Fruit fly (Drosophila melanogaster) whole organism, wandering third instar larva: ENCODE measurements around the gene CG18586.
A peak's percentile ranks its signal among the peaks of the same experiment; 100 is the strongest.

Experiments used
- Abd-B ChIP-seq: fragments of >200 bp; optimal IDR thresholded peaks from 2 replicates; lab custom pipeline; 2017; ENCODE audit warnings: missing biosample characterization, missing genetic modification characterization
- CG32264 ChIP-seq: fragments of 200-800 bp; sonication (Bioruptor generic); optimal IDR thresholded peaks from 2 replicates; lab custom pipeline; 2016; ENCODE audit warnings: missing biosample characterization, missing genetic modification characterization
- CG9705 ChIP-seq: fragments of 200-800 bp; sonication (Bioruptor generic); optimal IDR thresholded peaks from 2 replicates; lab custom pipeline; 2018; ENCODE audit warnings: missing biosample characterization, mild to moderate bottlenecking, missing genetic modification characterization
- CrebA ChIP-seq: fragments of 200-800 bp; sonication (Bioruptor generic); optimal IDR thresholded peaks from 2 replicates; lab custom pipeline; 2016; ENCODE audit warnings: missing biosample characterization, mild to moderate bottlenecking, missing genetic modification characterization, borderline replicate concordance
- Dfd ChIP-seq: fragments of >200 bp; optimal IDR thresholded peaks from 2 replicates; lab custom pipeline; 2017; ENCODE audit warnings: missing biosample characterization, missing genetic modification characterization
- Dif ChIP-seq: fragments of 200-275, 200-300 bp; sonication (Bioruptor generic); optimal IDR thresholded peaks from 2 replicates; lab custom pipeline; 2018; ENCODE audit warnings: missing biosample characterization, missing genetic modification characterization; ENCODE audit not compliant: partially characterized antibody
- GATAd ChIP-seq: sonication (Bioruptor generic); optimal IDR thresholded peaks from 2 replicates; lab custom pipeline; 2016; ENCODE audit warnings: missing biosample characterization, missing genetic modification characterization
- HLH106 ChIP-seq: fragments of 200-800 bp; optimal IDR thresholded peaks from 3 replicates; lab custom pipeline; 2019; ENCODE audit warnings: missing biosample characterization, mild to moderate bottlenecking, missing genetic modification characterization, moderate library complexity
- Hnf4 ChIP-seq: fragments of 200-800 bp; sonication (Bioruptor generic); optimal IDR thresholded peaks from 2 replicates; lab custom pipeline; 2016; ENCODE audit warnings: missing biosample characterization, mild to moderate bottlenecking, missing genetic modification characterization
- Hr78 ChIP-seq: fragments of >200 bp; optimal IDR thresholded peaks from 2 replicates; lab custom pipeline; 2017; ENCODE audit warnings: missing biosample characterization, missing genetic modification characterization
- Hr83 ChIP-seq: fragments of 200-300 bp; sonication (Bioruptor generic); optimal IDR thresholded peaks from 2 replicates; lab custom pipeline; 2016; ENCODE audit warnings: missing biosample characterization, mild to moderate bottlenecking, missing genetic modification characterization, moderate library complexity; ENCODE audit not compliant: poor library complexity, severe bottlenecking
- Jra ChIP-seq: sonication (Bioruptor generic); optimal IDR thresholded peaks from 2 replicates; lab custom pipeline; 2016; ENCODE audit warnings: missing biosample characterization, missing genetic modification characterization
- Mio ChIP-seq: sonication (Bioruptor generic); optimal IDR thresholded peaks from 2 replicates; lab custom pipeline; 2016; ENCODE audit warnings: missing biosample characterization, missing genetic modification characterization
- Myc ChIP-seq: fragments of >200 bp; optimal IDR thresholded peaks from 2 replicates; lab custom pipeline; 2017
- N ChIP-seq: fragments of >200 bp; optimal IDR thresholded peaks from 2 replicates; lab custom pipeline; 2018; ENCODE audit warnings: missing biosample characterization, missing external identifiers, missing genetic modification characterization
- OdsH ChIP-seq: fragments of 200-800 bp; sonication (Bioruptor generic); optimal IDR thresholded peaks from 2 replicates; lab custom pipeline; 2016; ENCODE audit warnings: missing biosample characterization, mild to moderate bottlenecking, missing genetic modification characterization
- Vsx2 ChIP-seq: fragments of 200-300, 225-300 bp; sonication (Bioruptor generic); optimal IDR thresholded peaks from 2 replicates; lab custom pipeline; 2018; ENCODE audit warnings: missing biosample characterization, missing genetic modification characterization; ENCODE audit not compliant: partially characterized antibody
- br ChIP-seq: fragments of 200-800 bp; sonication (Bioruptor generic); optimal IDR thresholded peaks from 2 replicates; lab custom pipeline; 2016; ENCODE audit warnings: missing biosample characterization, missing genetic modification characterization
- brk ChIP-seq: fragments of 200-800 bp; sonication (Bioruptor generic); optimal IDR thresholded peaks from 2 replicates; lab custom pipeline; 2016; ENCODE audit warnings: missing biosample characterization, mild to moderate bottlenecking, missing genetic modification characterization
- dl ChIP-seq, 2 experiments: fragments of 175-275, 200-275 bp in 1 of 2; fragments of 200-275 bp in 1 of 2; sonication (Bioruptor generic); optimal IDR thresholded peaks; lab custom pipeline; 2018; ENCODE audit warnings: mild to moderate bottlenecking in 2 of 2, missing biosample characterization in 2 of 2, missing genetic modification characterization in 2 of 2, moderate library complexity in 2 of 2; ENCODE audit not compliant: partially characterized antibody in 2 of 2, insufficient read depth in 1 of 2
- dmrt93B ChIP-seq: fragments of 200-800 bp; sonication (Bioruptor generic); optimal IDR thresholded peaks from 2 replicates; lab custom pipeline; 2018; ENCODE audit warnings: missing biosample characterization, mild to moderate bottlenecking, missing genetic modification characterization
- dsf ChIP-seq: sonication (Bioruptor generic); optimal IDR thresholded peaks from 2 replicates; lab custom pipeline; 2016; ENCODE audit warnings: missing biosample characterization, missing genetic modification characterization, borderline replicate concordance
- ey ChIP-seq: fragments of 200-800 bp; sonication (Bioruptor generic); optimal IDR thresholded peaks from 2 replicates; lab custom pipeline; 2016; ENCODE audit warnings: missing biosample characterization, missing genetic modification characterization
- foxo ChIP-seq, 2 experiments: fragments of 200-800 bp; sonication (Bioruptor generic); optimal IDR thresholded peaks; 2 replicates in 1 of 2; 3 replicates in 1 of 2; lab custom pipeline; 2016 to 2017; ENCODE audit warnings: missing biosample characterization in 2 of 2, missing genetic modification characterization in 2 of 2
- fru ChIP-seq: fragments of 200-800 bp; sonication (Bioruptor generic); optimal IDR thresholded peaks from 3 replicates; lab custom pipeline; 2016; ENCODE audit warnings: missing biosample characterization, mild to moderate bottlenecking, missing genetic modification characterization
- h ChIP-seq: fragments of 200-800 bp; sonication (Bioruptor generic); optimal IDR thresholded peaks from 3 replicates; lab custom pipeline; 2016; ENCODE audit warnings: missing biosample characterization, mild to moderate bottlenecking, missing genetic modification characterization
- lola ChIP-seq: fragments of >200 bp; optimal IDR thresholded peaks from 2 replicates; lab custom pipeline; 2017; ENCODE audit warnings: missing biosample characterization, missing genetic modification characterization
- pan ChIP-seq: fragments of >200 bp; optimal IDR thresholded peaks from 2 replicates; lab custom pipeline; 2017
- psq ChIP-seq: fragments of 200-800 bp; sonication (Bioruptor generic); optimal IDR thresholded peaks from 3 replicates; lab custom pipeline; 2017; ENCODE audit warnings: missing biosample characterization, mild to moderate bottlenecking, missing genetic modification characterization, moderate library complexity
- rgr ChIP-seq: fragments of 200-800 bp; sonication (Bioruptor generic); optimal IDR thresholded peaks from 3 replicates; lab custom pipeline; 2016; ENCODE audit warnings: missing biosample characterization, mild to moderate bottlenecking, missing genetic modification characterization
- sage ChIP-seq: fragments of 200-800 bp; sonication (Bioruptor generic); optimal IDR thresholded peaks from 2 replicates; lab custom pipeline; 2016; ENCODE audit warnings: missing biosample characterization, mild to moderate bottlenecking, missing genetic modification characterization
- sv ChIP-seq: fragments of 200-800 bp; sonication (Bioruptor generic); optimal IDR thresholded peaks from 3 replicates; lab custom pipeline; 2016; ENCODE audit warnings: missing biosample characterization, missing genetic modification characterization
- tai ChIP-seq: sonication (Bioruptor generic); optimal IDR thresholded peaks from 2 replicates; lab custom pipeline; 2016; ENCODE audit warnings: missing biosample characterization, missing genetic modification characterization
- usp ChIP-seq: fragments of >200 bp; optimal IDR thresholded peaks from 2 replicates; lab custom pipeline; 2017; ENCODE audit warnings: missing biosample characterization, missing genetic modification characterization
- woc ChIP-seq: sonication (Bioruptor generic); optimal IDR thresholded peaks from 2 replicates; lab custom pipeline; 2016; ENCODE audit warnings: missing biosample characterization, mild to moderate bottlenecking, missing genetic modification characterization

Gene CG18586

DNA sequence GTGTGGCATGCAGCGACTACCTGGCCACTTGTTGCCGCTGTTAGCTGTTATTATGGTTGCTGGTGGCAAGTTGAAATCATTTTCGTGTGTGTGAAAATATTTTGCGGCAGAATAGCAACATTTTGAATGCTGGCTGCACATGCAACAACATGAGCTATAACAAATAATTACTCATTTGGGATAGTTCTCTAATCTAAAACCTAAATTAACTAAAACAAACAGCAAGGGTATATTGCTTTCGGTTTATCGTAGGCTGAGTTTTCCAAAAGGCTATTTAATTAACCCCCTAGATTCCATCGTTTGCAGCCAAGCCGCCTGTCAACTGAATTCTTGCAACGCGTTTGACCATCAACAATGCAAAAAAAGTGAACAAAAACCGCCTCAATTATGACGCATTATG lies 38.3 kb upstream of the CG18586 start:
- TF ChIP-seq fru (GFP tag; lab: Kevin White, UChicago) (no peak), woc (GFP tag; lab: Kevin White, UChicago) (no peak), foxo (GFP tag; optimal IDR thresholded peaks at IDR 0.05; lab: Kevin White, UChicago) (no peak), dmrt93B (GFP tag; lab: Kevin White, UChicago) (no peak), dl (GFP tag; optimal IDR thresholded peaks at IDR 0.05; lab: Kevin White, UChicago; ENCODE audit: insufficient read depth in 1 of 2, partially characterized antibody in 2 of 2) (no peak), br (GFP tag; lab: Kevin White, UChicago) (no peak), ey (GFP tag; lab: Kevin White, UChicago) (no peak), CG9705 (GFP tag; lab: Kevin White, UChicago) (no peak), sv (no peak), CrebA (GFP tag; lab: Kevin White, UChicago) (no peak), Hr83 (GFP tag; lab: Kevin White, UChicago) (no peak), brk (GFP tag; lab: Kevin White, UChicago) (no peak), h (no peak)

DNA sequence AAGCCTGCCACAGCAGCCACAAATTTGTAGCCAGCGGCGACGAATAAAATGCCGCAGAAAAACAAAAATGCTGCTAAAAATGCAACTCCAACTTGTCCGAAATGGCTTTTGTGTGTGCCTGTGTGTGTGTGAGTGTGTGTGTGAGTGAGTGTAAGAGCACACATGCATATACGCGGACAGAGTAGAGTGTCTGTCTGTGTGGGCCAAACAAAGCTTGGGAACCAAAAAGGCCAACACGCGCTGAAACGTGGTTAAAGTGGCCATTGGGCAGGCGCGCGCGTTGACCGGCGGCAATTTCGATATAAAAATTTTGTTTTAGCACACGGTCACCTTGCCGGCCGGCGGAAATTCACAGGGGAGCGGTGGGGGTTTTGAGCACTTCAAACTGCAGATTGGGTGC lies 37.7 kb upstream of the CG18586 start:
- TF ChIP-seq ey (GFP tag; lab: Kevin White, UChicago) (no peak), dsf (GFP tag; lab: Kevin White, UChicago) (no peak), Hr78 (no peak), Dif (GFP tag; lab: Kevin White, UChicago) (no peak), Vsx2 (peak; percentile 9), Dfd (GFP tag; lab: Kevin White, UChicago) (peak; percentile 27), dmrt93B (GFP tag; lab: Kevin White, UChicago) (no peak), Hr83 (GFP tag; lab: Kevin White, UChicago) (no peak), CG32264 (no peak)

DNA sequence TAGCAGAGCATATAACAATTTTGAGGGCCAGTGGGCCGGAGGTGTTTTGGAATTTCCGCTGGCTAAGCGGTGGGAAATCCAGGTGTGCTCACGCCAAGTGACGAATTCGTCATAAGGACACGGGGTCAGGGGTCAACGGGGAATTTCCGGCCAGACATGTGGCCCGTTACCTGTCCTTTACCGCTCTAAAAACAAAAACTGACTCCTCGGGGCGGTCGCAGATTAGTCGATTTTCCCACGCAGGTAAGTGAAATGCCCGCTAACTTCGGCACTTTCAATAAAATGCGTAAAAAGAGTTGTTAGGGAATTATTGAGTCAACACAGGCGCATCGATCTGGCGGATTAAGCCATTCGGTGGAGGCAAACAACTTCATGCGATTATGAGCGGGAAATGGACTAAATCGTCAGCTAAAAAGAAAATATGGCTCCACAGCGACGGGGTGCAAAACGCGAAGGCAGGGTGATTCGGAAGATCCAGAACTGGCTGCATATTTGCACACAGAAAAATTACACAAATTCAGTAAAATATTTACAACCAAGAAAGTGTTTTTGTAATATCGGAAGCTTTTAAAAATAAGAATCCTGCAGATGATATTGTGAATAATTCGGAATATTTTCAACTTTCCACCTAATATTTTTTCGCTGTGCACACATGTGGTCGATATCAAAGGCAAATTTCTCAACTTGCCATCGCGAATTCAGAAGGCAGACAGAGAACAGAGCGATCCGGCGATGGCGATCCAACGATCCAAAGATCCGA lies 37.0 kb upstream of the CG18586 start:
- no peak for TF ChIP-seq dl (GFP tag; optimal IDR thresholded peaks at IDR 0.05; lab: Kevin White, UChicago; ENCODE audit: insufficient read depth in 1 of 2, partially characterized antibody in 2 of 2)
- no peak for TF ChIP-seq CG32264
- TF ChIP-seq tai (GFP tag; lab: Kevin White, UChicago): no peak
- TF ChIP-seq psq (GFP tag; lab: Kevin White, UChicago): peak; percentile 20
- peak; percentile 11 for TF ChIP-seq woc (GFP tag; lab: Kevin White, UChicago)
- TF ChIP-seq h: peak; percentile 46
- no peak for TF ChIP-seq brk (GFP tag; lab: Kevin White, UChicago)
- no peak for TF ChIP-seq pan (lab: Kevin White, UChicago)
- TF ChIP-seq fru (GFP tag; lab: Kevin White, UChicago): peak; percentile 35
- TF ChIP-seq Dfd (GFP tag; lab: Kevin White, UChicago): no peak
- no peak for TF ChIP-seq lola (GFP tag; lab: Kevin White, UChicago)
- peak; percentile 20 for TF ChIP-seq br (GFP tag; lab: Kevin White, UChicago)
- peak in 1 of 2 experiments; percentile 32 for TF ChIP-seq foxo (GFP tag; optimal IDR thresholded peaks at IDR 0.05; lab: Kevin White, UChicago)
- TF ChIP-seq Vsx2: no peak
- peak; percentile 33 for TF ChIP-seq ey (GFP tag; lab: Kevin White, UChicago)
- no peak for TF ChIP-seq CG9705 (GFP tag; lab: Kevin White, UChicago)
- TF ChIP-seq OdsH: peak; percentile 36
- TF ChIP-seq N (GFP tag; lab: Kevin White, UChicago): no peak
- peak; percentile 11 for TF ChIP-seq rgr
- TF ChIP-seq CrebA (GFP tag; lab: Kevin White, UChicago): no peak
- no peak for TF ChIP-seq sage (GFP tag; lab: Kevin White, UChicago)

DNA sequence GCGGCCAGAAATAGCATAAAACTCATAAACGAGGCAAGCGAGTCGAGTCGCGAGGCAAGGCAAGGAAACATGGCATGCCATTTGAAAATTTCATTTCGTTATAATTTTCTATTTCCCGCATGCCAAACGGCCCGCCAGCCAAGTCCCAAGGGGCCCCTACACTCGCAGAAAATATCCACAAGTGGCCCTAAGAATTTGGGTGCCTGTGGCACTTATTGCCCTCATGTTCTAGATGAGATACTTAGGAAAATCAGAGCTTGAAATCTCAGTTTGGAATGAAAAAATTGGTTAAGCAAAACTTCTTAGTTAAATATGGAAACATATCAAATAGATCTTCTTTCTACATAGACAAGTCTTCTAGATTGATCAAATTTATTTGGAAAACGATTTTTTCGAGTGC lies 34.8 kb upstream of the CG18586 start:
- TF ChIP-seq usp (GFP tag; lab: Kevin White, UChicago): no peak
- TF ChIP-seq sage (GFP tag; lab: Kevin White, UChicago): no peak
- TF ChIP-seq Mio: no peak
- TF ChIP-seq Jra (GFP tag; lab: Kevin White, UChicago): no peak
- TF ChIP-seq lola (GFP tag; lab: Kevin White, UChicago): no peak
- TF ChIP-seq dl (GFP tag; optimal IDR thresholded peaks at IDR 0.05; lab: Kevin White, UChicago; ENCODE audit: insufficient read depth in 1 of 2, partially characterized antibody in 2 of 2): no peak
- no peak for TF ChIP-seq fru (GFP tag; lab: Kevin White, UChicago)
- no peak for TF ChIP-seq Hr78
- TF ChIP-seq Hnf4 (GFP tag; lab: Kevin White, UChicago): no peak
- no peak for TF ChIP-seq CG9705 (GFP tag; lab: Kevin White, UChicago)
- TF ChIP-seq CrebA (GFP tag; lab: Kevin White, UChicago): no peak
- TF ChIP-seq ey (GFP tag; lab: Kevin White, UChicago): no peak
- TF ChIP-seq HLH106 (tag; lab: Kevin White, UChicago): no peak
- no peak for TF ChIP-seq GATAd
- no peak for TF ChIP-seq h
- no peak for TF ChIP-seq Abd-B (GFP tag; lab: Kevin White, UChicago)
- no peak for TF ChIP-seq Myc (lab: Kevin White, UChicago)
- TF ChIP-seq Hr83 (GFP tag; lab: Kevin White, UChicago): no peak
- TF ChIP-seq Dif (GFP tag; lab: Kevin White, UChicago): no peak
- no peak for TF ChIP-seq foxo (GFP tag; optimal IDR thresholded peaks at IDR 0.05; lab: Kevin White, UChicago)
